Worm (Caenorhabditis elegans) whole organism, L3 larva: ENCODE measurements around the gene F26C11.4.
A peak's percentile ranks its signal among the peaks of the same experiment; 100 is the strongest.

Source experiments
- R02D3.7 ChIP-seq: fragments of 150-350 bp; optimal IDR thresholded peaks from 2 replicates; lab custom pipeline; 2014; ENCODE audit warnings: missing biosample characterization, missing genetic modification characterization
- aly-2 ChIP-seq: fragments of 150-350 bp; optimal IDR thresholded peaks from 2 replicates; lab custom pipeline; 2014; ENCODE audit warnings: missing biosample characterization, missing genetic modification characterization
- ceh-16 ChIP-seq: sonication (generic microtip); optimal IDR thresholded peaks from 2 replicates; lab custom pipeline; 2017; ENCODE audit warnings: missing biosample characterization, missing genetic modification characterization
- ceh-28 ChIP-seq: fragments of 150-350 bp; optimal IDR thresholded peaks from 2 replicates; lab custom pipeline; 2014; ENCODE audit warnings: missing biosample characterization, missing genetic modification reagents, missing genetic modification characterization
- ceh-82 ChIP-seq: fragments of 150-350 bp; optimal IDR thresholded peaks from 2 replicates; lab custom pipeline; 2014; ENCODE audit warnings: missing biosample characterization, missing genetic modification characterization
- ceh-9 ChIP-seq: sonication (generic microtip); optimal IDR thresholded peaks from 2 replicates; lab custom pipeline; 2018; ENCODE audit warnings: missing biosample characterization, missing genetic modification characterization
- daf-12 ChIP-seq: fragments of 150-350 bp; optimal IDR thresholded peaks from 2 replicates; lab custom pipeline; 2014; ENCODE audit warnings: missing biosample characterization, missing genetic modification reagents, missing genetic modification characterization
- egl-27 ChIP-seq: sonication (generic microtip); optimal IDR thresholded peaks from 4 replicates; lab custom pipeline; 2017; ENCODE audit warnings: missing biosample characterization, missing genetic modification reagents, missing genetic modification characterization
- egl-5 ChIP-seq: fragments of 150-350 bp; optimal IDR thresholded peaks from 2 replicates; lab custom pipeline; 2017; ENCODE audit warnings: missing biosample characterization, missing genetic modification reagents, missing genetic modification characterization, inconsistent platforms
- elt-1 ChIP-seq: fragments of 150-350 bp; optimal IDR thresholded peaks from 2 replicates; lab custom pipeline; 2014; ENCODE audit warnings: missing biosample characterization, missing genetic modification characterization
- elt-2 ChIP-seq: sonication (generic microtip); optimal IDR thresholded peaks from 2 replicates; lab custom pipeline; 2016; ENCODE audit warnings: missing genetic modification reagents, mild to moderate bottlenecking, missing genetic modification characterization, missing compliant biosample characterization
- elt-3 ChIP-seq, 3 experiments: fragments of 150-350 bp in 1 of 3; sonication (generic microtip) in 2 of 3; optimal IDR thresholded peaks; 2 replicates in 2 of 3; 4 replicates in 1 of 3; lab custom pipeline; 2014 to 2017; ENCODE audit warnings: missing biosample characterization in 3 of 3, missing genetic modification characterization in 3 of 3
- eor-1 ChIP-seq, 2 experiments: fragments of 150-350 bp; optimal IDR thresholded peaks; 2 replicates each; lab custom pipeline; 2014 to 2018; ENCODE audit warnings: missing biosample characterization in 2 of 2, missing genetic modification characterization in 2 of 2
- fkh-10 ChIP-seq: sonication (generic microtip); optimal IDR thresholded peaks from 2 replicates; lab custom pipeline; 2017; ENCODE audit warnings: missing biosample characterization, missing genetic modification reagents, missing genetic modification characterization
- fkh-2 ChIP-seq: fragments of 150-350 bp; optimal IDR thresholded peaks from 2 replicates; lab custom pipeline; 2014; ENCODE audit warnings: missing biosample characterization, missing genetic modification reagents, missing genetic modification characterization
- fos-1 ChIP-seq: fragments of 150-350 bp; optimal IDR thresholded peaks from 2 replicates; lab custom pipeline; 2014; ENCODE audit warnings: missing biosample characterization, missing genetic modification characterization
- hmg-11 ChIP-seq: sonication (generic microtip); optimal IDR thresholded peaks from 2 replicates; lab custom pipeline; 2016; ENCODE audit warnings: missing genetic modification characterization, missing compliant biosample characterization
- jun-1 ChIP-seq: fragments of 150-350 bp; optimal IDR thresholded peaks from 2 replicates; lab custom pipeline; 2014; ENCODE audit warnings: missing biosample characterization, missing genetic modification reagents, missing genetic modification characterization
- lin-15B ChIP-seq: fragments of 150-350 bp; optimal IDR thresholded peaks from 2 replicates; lab custom pipeline; 2014; ENCODE audit warnings: missing biosample characterization, missing genetic modification characterization
- lin-39 ChIP-seq: fragments of 150-350 bp; optimal IDR thresholded peaks from 2 replicates; lab custom pipeline; 2018; ENCODE audit warnings: missing biosample characterization, missing genetic modification reagents, missing genetic modification characterization
- lsy-12 ChIP-seq: sonication (generic microtip); optimal IDR thresholded peaks from 2 replicates; lab custom pipeline; 2016; ENCODE audit warnings: mild to moderate bottlenecking, missing genetic modification characterization, missing compliant biosample characterization
- mdl-1 ChIP-seq: fragments of 150-350 bp; optimal IDR thresholded peaks from 2 replicates; lab custom pipeline; 2014; ENCODE audit warnings: missing biosample characterization, missing genetic modification characterization
- nfya-1 ChIP-seq: sonication (generic microtip); optimal IDR thresholded peaks from 2 replicates; lab custom pipeline; 2017; ENCODE audit warnings: missing genetic modification characterization, mild to moderate bottlenecking, missing compliant biosample characterization, antibody characterized with exemption, moderate library complexity; ENCODE audit not compliant: insufficient read depth
- nhr-11 ChIP-seq: fragments of 150-350 bp; optimal IDR thresholded peaks from 2 replicates; lab custom pipeline; 2014; ENCODE audit warnings: missing biosample characterization, missing genetic modification characterization
- nhr-12 ChIP-seq: fragments of 150-350 bp; optimal IDR thresholded peaks from 2 replicates; lab custom pipeline; 2014; ENCODE audit warnings: missing biosample characterization, missing genetic modification characterization
- nhr-23 ChIP-seq: fragments of 150-350 bp; optimal IDR thresholded peaks from 2 replicates; lab custom pipeline; 2014; ENCODE audit warnings: missing biosample characterization, missing genetic modification reagents, missing genetic modification characterization
- nhr-237 ChIP-seq: fragments of 150-350 bp; optimal IDR thresholded peaks from 2 replicates; lab custom pipeline; 2014; ENCODE audit warnings: missing biosample characterization, missing genetic modification characterization
- nhr-25 ChIP-seq: sonication (generic microtip); optimal IDR thresholded peaks from 2 replicates; lab custom pipeline; 2017; ENCODE audit warnings: missing biosample characterization, missing genetic modification characterization
- nhr-28 ChIP-seq: fragments of 150-350 bp; optimal IDR thresholded peaks from 2 replicates; lab custom pipeline; 2014; ENCODE audit warnings: missing biosample characterization, missing genetic modification characterization
- nhr-76 ChIP-seq: fragments of 150-350 bp; sonication (generic microtip); optimal IDR thresholded peaks from 5 replicates; lab custom pipeline; 2014; ENCODE audit warnings: missing biosample characterization, missing genetic modification characterization
- nhr-77 ChIP-seq: fragments of 150-350 bp; optimal IDR thresholded peaks from 2 replicates; lab custom pipeline; 2014; ENCODE audit warnings: missing biosample characterization, missing genetic modification characterization
- pha-4 ChIP-seq: fragments of 150-350 bp; optimal IDR thresholded peaks from 2 replicates; lab custom pipeline; 2014; ENCODE audit warnings: missing biosample characterization, missing genetic modification reagents, missing genetic modification characterization
- pqm-1 ChIP-seq: fragments of 150-350 bp; optimal IDR thresholded peaks from 2 replicates; lab custom pipeline; 2017; ENCODE audit warnings: missing biosample characterization, missing genetic modification characterization, inconsistent platforms
- sea-2 ChIP-seq: fragments of 150-350 bp; sonication (generic microtip); optimal IDR thresholded peaks from 4 replicates; lab custom pipeline; 2014; ENCODE audit warnings: missing biosample characterization, missing genetic modification reagents, missing genetic modification characterization
- snpc-4 ChIP-seq: fragments of 150-350 bp; optimal IDR thresholded peaks from 2 replicates; lab custom pipeline; 2014; ENCODE audit warnings: missing biosample characterization, missing genetic modification characterization
- tbx-2 ChIP-seq: sonication (generic microtip); optimal IDR thresholded peaks from 2 replicates; lab custom pipeline; 2016; ENCODE audit warnings: mild to moderate bottlenecking, missing genetic modification characterization, missing compliant biosample characterization
- unc-62 ChIP-seq: fragments of 150-350 bp; sonication (generic microtip); optimal IDR thresholded peaks from 4 replicates; lab custom pipeline; 2014; ENCODE audit warnings: missing biosample characterization, missing genetic modification reagents, missing genetic modification characterization
- zag-1 ChIP-seq: fragments of 150-350 bp; optimal IDR thresholded peaks from 2 replicates; lab custom pipeline; 2014; ENCODE audit warnings: missing biosample characterization, missing genetic modification characterization
- ztf-11 ChIP-seq: fragments of 150-350 bp; optimal IDR thresholded peaks from 2 replicates; lab custom pipeline; 2014; ENCODE audit warnings: missing biosample characterization, missing genetic modification characterization
- ztf-4 ChIP-seq: fragments of 150-350 bp; optimal IDR thresholded peaks from 2 replicates; lab custom pipeline; 2014; ENCODE audit warnings: missing biosample characterization, missing genetic modification characterization

Gene F26C11.4

ce11 chrII:9891823-9892222 lies 24.3 kb downstream of the F26C11.4 start:
- TF ChIP-seq nhr-76 (tag; lab: Kevin White, UChicago) (no peak), tbx-2 (tag; lab: Kevin White, UChicago) (no peak), lsy-12 (no peak), unc-62 (GFP tag; lab: Kevin White, UChicago) (no peak), pqm-1 (peak; percentile 48), ceh-16 (tag; lab: Kevin White, UChicago) (no peak), egl-5 (tag; lab: Kevin White, UChicago) (no peak), nhr-25 (no peak), ceh-28 (tag; lab: Kevin White, UChicago) (no peak), ceh-9 (tag; lab: Kevin White, UChicago) (no peak), ztf-11 (no peak), egl-27 (tag; lab: Kevin White, UChicago) (no peak), nhr-237 (tag; lab: Kevin White, UChicago) (no peak), nfya-1 (tag; lab: Kevin White, UChicago) (no peak), ztf-4 (tag; lab: Kevin White, UChicago) (no peak), aly-2 (tag; lab: Kevin White, UChicago) (no peak), mdl-1 (tag; lab: Kevin White, UChicago) (no peak), elt-2 (tag; lab: Kevin White, UChicago) (peak; percentile 75), sea-2 (GFP tag; lab: Kevin White, UChicago) (no peak), nhr-77 (tag; lab: Kevin White, UChicago) (no peak), jun-1 (no peak), nhr-28 (no peak), elt-3 (tag; optimal IDR thresholded peaks at IDR 0.05; lab: Kevin White, UChicago) (no peak), lin-15B (no peak), nhr-23 (tag; lab: Kevin White, UChicago) (peak; percentile 2), fkh-10 (GFP tag; lab: Kevin White, UChicago) (no peak), snpc-4 (no peak), nhr-11 (tag; lab: Kevin White, UChicago) (no peak), R02D3.7 (tag; lab: Kevin White, UChicago) (no peak), eor-1 (tag; optimal IDR thresholded peaks at IDR 0.05; lab: Kevin White, UChicago) (no peak), fkh-2 (tag; lab: Kevin White, UChicago) (no peak), elt-1 (tag; lab: Kevin White, UChicago) (peak; percentile 91), lin-39 (tag; lab: Kevin White, UChicago) (no peak)

ce11 chrII:9891031-9891689 lies 24.9 kb downstream of the F26C11.4 start, which contains the start of gene vgln-1:
TSS of gene vgln-1 (minus strand) at chrII:9891081.
- TF ChIP-seq nhr-23 (tag; lab: Kevin White, UChicago), result peak; percentile 61
- peak; percentile 55 for TF ChIP-seq nhr-25
- no peak for TF ChIP-seq nhr-77 (tag; lab: Kevin White, UChicago)
- TF ChIP-seq hmg-11 (tag; lab: Kevin White, UChicago), result peak; percentile 1
- no peak for TF ChIP-seq ztf-11
- no peak for TF ChIP-seq egl-27 (tag; lab: Kevin White, UChicago)
- TF ChIP-seq fos-1 (tag; lab: Kevin White, UChicago), result no peak
- no peak for TF ChIP-seq eor-1 (tag; optimal IDR thresholded peaks at IDR 0.05; lab: Kevin White, UChicago)
- TF ChIP-seq daf-12 (tag; lab: Kevin White, UChicago), result no peak
- no peak for TF ChIP-seq mdl-1 (tag; lab: Kevin White, UChicago)
- TF ChIP-seq ceh-28 (tag; lab: Kevin White, UChicago), result no peak
- no peak for TF ChIP-seq ceh-16 (tag; lab: Kevin White, UChicago)
- peak; percentile 69 for TF ChIP-seq pha-4
- no peak for TF ChIP-seq zag-1 (tag; lab: Kevin White, UChicago)
- TF ChIP-seq tbx-2 (tag; lab: Kevin White, UChicago), result no peak
- TF ChIP-seq, all 47 proteins: peak for 4

ce11 chrII:9888549-9888948 lies 27.5 kb downstream of the F26C11.4 start:
- TF ChIP-seq daf-12 (tag; lab: Kevin White, UChicago) (no peak), unc-62 (GFP tag; lab: Kevin White, UChicago) (no peak), lin-15B (no peak), fkh-2 (tag; lab: Kevin White, UChicago) (no peak), elt-2 (tag; lab: Kevin White, UChicago) (no peak), elt-3 (tag; optimal IDR thresholded peaks at IDR 0.05; lab: Kevin White, UChicago) (no peak), ceh-82 (tag; lab: Kevin White, UChicago) (no peak), egl-27 (tag; lab: Kevin White, UChicago) (no peak), sea-2 (GFP tag; lab: Kevin White, UChicago) (no peak), nhr-12 (tag; lab: Kevin White, UChicago) (no peak), pqm-1 (no peak), ceh-16 (tag; lab: Kevin White, UChicago) (no peak)
